Worm (Caenorhabditis elegans) whole organism, mixed stage, embryonic: Measurements from ENCODE around the gene arrd-8.

Experiments used
- lin-13 ChIP-seq: fragments of 150-350 bp; optimal IDR thresholded peaks from 2 replicates; lab custom pipeline; 2014; ENCODE audit warnings: missing biosample characterization, missing genetic modification characterization
- nhr-2 ChIP-seq: fragments of 150-350 bp; optimal IDR thresholded peaks from 2 replicates; lab custom pipeline; 2014; ENCODE audit warnings: missing biosample characterization, missing genetic modification characterization
- pha-4 ChIP-seq: fragments of 150-350 bp; optimal IDR thresholded peaks from 2 replicates; lab custom pipeline; 2018; ENCODE audit warnings: missing biosample characterization, missing genetic modification reagents, missing genetic modification characterization
- snpc-4 ChIP-seq: fragments of 150-350 bp; optimal IDR thresholded peaks from 2 replicates; lab custom pipeline; 2014; ENCODE audit warnings: missing biosample characterization, missing genetic modification characterization
- sptf-1 ChIP-seq: sonication (generic microtip); optimal IDR thresholded peaks from 2 replicates; lab custom pipeline; 2017; ENCODE audit warnings: mild to moderate bottlenecking, missing genetic modification characterization, moderate library complexity, missing compliant biosample characterization
- unc-39 ChIP-seq: fragments of 150-350 bp; optimal IDR thresholded peaks from 2 replicates; lab custom pipeline; 2014; ENCODE audit warnings: missing biosample characterization, missing genetic modification characterization
- unc-62 ChIP-seq: fragments of 150-350 bp; optimal IDR thresholded peaks from 2 replicates; lab custom pipeline; 2014; ENCODE audit warnings: missing biosample characterization, missing genetic modification reagents, missing genetic modification characterization
- ztf-11 ChIP-seq: fragments of 150-350 bp; optimal IDR thresholded peaks from 2 replicates; lab custom pipeline; 2014; ENCODE audit warnings: missing biosample characterization, missing genetic modification characterization

- TF ChIP-seq ztf-11 (tag; lab: Kevin White, UChicago) (no peak), lin-13 (tag; lab: Kevin White, UChicago) (no peak), nhr-2 (tag; lab: Kevin White, UChicago) (no peak), unc-62 (no peak), pha-4 (tag; lab: Kevin White, UChicago) (no peak), snpc-4 (no peak), sptf-1 (tag; lab: Kevin White, UChicago) (no peak), unc-39 (tag; lab: Kevin White, UChicago) (no peak)
Measured at ce11 chrII:12071243-12071642, 6.4 kb downstream of the arrd-8 start.
